Fruit fly (Drosophila melanogaster): ENCODE data around the gene Polr2L.

Gene Polr2L

dm6 chr3R:24719314-24720290 is 2.3 kb downstream of the Polr2L start, which contains the start of the genes CG13630 and tok (continued):
- TF ChIP-seq CG13624 (GFP tag; optimal IDR thresholded peaks at IDR 0.05) (no peak), Xrp1 (GFP tag; IDR thresholded peaks at IDR 0.05) (no peak), chn (GFP tag; optimal IDR thresholded peaks at IDR 0.05) (no peak), TFAM (GFP tag; optimal IDR thresholded peaks at IDR 0.05) (no peak), ab (GFP tag; optimal IDR thresholded peaks at IDR 0.05) (no peak), ERR (GFP tag; optimal IDR thresholded peaks at IDR 0.05) (no peak), tap (tag; optimal IDR thresholded peaks at IDR 0.05) (no peak), BtbVII (GFP tag; optimal IDR thresholded peaks at IDR 0.05) (no peak), ranshi (GFP tag; IDR thresholded peaks at IDR 0.05) (no peak; the same call in 1 of the 2 replicates), ato (GFP tag; IDR thresholded peaks at IDR 0.05; ENCODE audit: partially characterized antibody) (peak; percentile 44), Aef1 (GFP tag; IDR thresholded peaks at IDR 0.05) (no peak), CG2120 (GFP tag; optimal IDR thresholded peaks at IDR 0.05) (no peak), CG14710 (tag; optimal IDR thresholded peaks at IDR 0.05) (peak; percentile 42), Hmx (GFP tag; optimal IDR thresholded peaks at IDR 0.05) (no peak), Lim3 (GFP tag; IDR thresholded peaks at IDR 0.05) (no peak), scrt (GFP tag; optimal IDR thresholded peaks at IDR 0.05) (peak; percentile 9), CG15479 (GFP tag; optimal IDR thresholded peaks at IDR 0.05) (no peak), CG11696 (GFP tag; IDR thresholded peaks at IDR 0.05) (no peak), Bdp1 (GFP tag; optimal IDR thresholded peaks at IDR 0.05) (no peak), lilli (GFP tag; optimal IDR thresholded peaks at IDR 0.05) (no peak), CG10654 (GFP tag; optimal IDR thresholded peaks at IDR 0.05) (no peak), Rx (GFP tag; IDR thresholded peaks at IDR 0.05) (no peak), sob (GFP tag; IDR thresholded peaks at IDR 0.05) (no peak), Vsx1 (GFP tag; optimal IDR thresholded peaks at IDR 0.05) (no peak), insv (GFP tag; optimal IDR thresholded peaks at IDR 0.05) (no peak), prd (optimal IDR thresholded peaks at IDR 0.05) (no peak), prd (GFP tag; IDR thresholded peaks at IDR 0.05) (no peak), HLH54F (GFP tag; optimal IDR thresholded peaks at IDR 0.05) (no peak), emc (GFP tag; optimal IDR thresholded peaks at IDR 0.05) (no peak), gcm2 (GFP tag; optimal IDR thresholded peaks at IDR 0.05) (no peak), slou (GFP tag; optimal IDR thresholded peaks at IDR 0.05) (no peak), cad (GFP tag; optimal IDR thresholded peaks at IDR 0.05) (no peak), CG7987 (GFP tag; optimal IDR thresholded peaks at IDR 0.05) (no peak), Gug (GFP tag; IDR thresholded peaks at IDR 0.05) (no peak), Adf1 (GFP tag; IDR thresholded peaks at IDR 0.05) (peak; percentile 13; the same call in 1 of the 2 replicates), da (GFP tag; optimal IDR thresholded peaks at IDR 0.05) (no peak), al (GFP tag; IDR thresholded peaks at IDR 0.05) (no peak), CG6765 (GFP tag; optimal IDR thresholded peaks at IDR 0.05) (no peak), onecut (GFP tag; IDR thresholded peaks at IDR 0.05) (no peak), sna (GFP tag; IDR thresholded peaks at IDR 0.05; ENCODE audit: partially characterized antibody) (peak; percentile 48), CG10462 (GFP tag; optimal IDR thresholded peaks at IDR 0.05) (no peak), ase (GFP tag; IDR thresholded peaks at IDR 0.05) (no peak), nom (GFP tag; optimal IDR thresholded peaks at IDR 0.05) (peak; percentile 50), BEAF-32 (GFP tag; optimal IDR thresholded peaks at IDR 0.05) (peak; percentile 83), CG30431 (GFP tag; optimal IDR thresholded peaks at IDR 0.05) (no peak), CG15269 (tag; optimal IDR thresholded peaks at IDR 0.05) (no peak), ATbp (GFP tag; optimal IDR thresholded peaks at IDR 0.05) (no peak), CG34224 (GFP tag; IDR thresholded peaks at IDR 0.05; ENCODE audit: partially characterized antibody) (peak; percentile 64), CG14441 (GFP tag; IDR thresholded peaks at IDR 0.05) (no peak), unpg (GFP tag; optimal IDR thresholded peaks at IDR 0.05) (no peak)

All from whole organism, embryonic.